Worm (Caenorhabditis elegans) whole organism, mixed stage, embryonic: ENCODE results near the gene efn-2.

ENCODE experiments used
- blmp-1 ChIP-seq: fragments of 150-350 bp; optimal IDR thresholded peaks from 2 replicates; lab custom pipeline; 2014; ENCODE audit warnings: missing biosample characterization, missing genetic modification characterization
- nhr-28 ChIP-seq: fragments of 150-350 bp; optimal IDR thresholded peaks from 2 replicates; lab custom pipeline; 2014; ENCODE audit warnings: missing biosample characterization, missing genetic modification characterization
- ztf-11 ChIP-seq: fragments of 150-350 bp; optimal IDR thresholded peaks from 2 replicates; lab custom pipeline; 2014; ENCODE audit warnings: missing biosample characterization, missing genetic modification characterization

- TF ChIP-seq ztf-11 (tag; lab: Kevin White, UChicago) (no peak), nhr-28 (tag; lab: Kevin White, UChicago) (no peak), blmp-1 (tag; lab: Kevin White, UChicago) (no peak)
These were observed 1.7 kb upstream of the efn-2 start for ce11 chrIV:10574471-10574870.
